Worm (Caenorhabditis elegans): ENCODE results near the gene Y38H8A.1.

Gene Y38H8A.1

DNA sequence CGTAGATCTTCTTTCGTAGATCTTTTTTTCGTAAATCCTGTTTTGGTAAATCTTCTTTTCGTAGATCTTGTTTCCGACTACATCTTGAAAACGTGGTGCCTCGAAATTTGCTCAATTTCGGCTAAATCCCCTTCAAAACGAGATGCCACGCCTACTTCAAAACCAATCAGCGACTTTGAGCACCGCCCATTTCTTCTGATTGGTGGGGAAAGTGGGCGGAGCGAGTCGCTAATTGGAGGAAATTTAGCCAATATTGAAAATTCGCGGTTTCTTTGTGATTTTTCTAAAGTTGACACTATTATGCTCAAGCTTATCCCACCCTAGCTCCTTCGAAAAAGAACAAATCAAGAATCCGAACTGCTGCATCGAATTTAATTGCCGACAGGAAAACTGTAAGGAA is 5.0 kb downstream of the Y38H8A.1 start:
- no peak for TF ChIP-seq W03F9.2 (tag; optimal IDR thresholded peaks at IDR 0.05)

- no peak for TF ChIP-seq W03F9.2 (tag; optimal IDR thresholded peaks at IDR 0.05)
- TF ChIP-seq dao-5 (tag; optimal IDR thresholded peaks at IDR 0.05), result no peak
- no peak for TF ChIP-seq him-1 (tag; optimal IDR thresholded peaks at IDR 0.05)
These were observed 9.7 kb downstream of the Y38H8A.1 start, which contains the start of gene Y45F10A.7 for ce11 chrIV:13492271-13492670. Gene Y45F10A.7 (plus strand): TSS chrIV:13492571.

- TF ChIP-seq W03F9.2 (tag; optimal IDR thresholded peaks at IDR 0.05) (no peak), dao-5 (tag; optimal IDR thresholded peaks at IDR 0.05) (no peak), him-1 (tag; optimal IDR thresholded peaks at IDR 0.05) (no peak)
These were observed 11.2 kb downstream of the Y38H8A.1 start for ce11 chrIV:13493719-13494118.

- TF ChIP-seq dao-5 (tag; optimal IDR thresholded peaks at IDR 0.05), result no peak
- TF ChIP-seq W03F9.2 (tag; optimal IDR thresholded peaks at IDR 0.05), result no peak
- TF ChIP-seq him-1 (tag; optimal IDR thresholded peaks at IDR 0.05), result no peak
These were observed 20.3 kb downstream of the Y38H8A.1 start, which contains the start of gene tbc-9 for ce11 chrIV:13502806-13503363. Gene tbc-9 (minus strand): TSS chrIV:13502856.

DNA sequence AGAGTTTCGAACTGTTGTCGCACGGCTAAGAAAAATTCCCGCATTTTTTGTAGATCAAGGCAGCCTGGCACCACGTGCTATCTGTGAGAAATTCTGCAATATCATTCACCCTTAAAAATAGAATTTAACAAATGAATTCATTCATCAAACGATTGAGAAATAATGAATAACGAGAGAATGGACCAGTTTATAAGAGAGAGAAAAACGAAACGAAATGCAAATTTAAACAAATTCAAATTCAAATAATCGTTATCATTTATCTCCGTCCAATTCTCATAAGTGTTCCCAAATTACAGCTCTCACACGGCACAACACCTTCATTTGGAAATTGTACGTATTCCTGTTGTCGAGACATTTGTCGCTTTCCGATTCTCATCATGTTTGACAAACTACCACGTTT is 22.6 kb downstream of the Y38H8A.1 start, which contains the start of gene seld-1:
TSS of gene seld-1 (plus strand) at position 301 of the 400 bp plus-strand sequence.
- no peak for TF ChIP-seq dao-5 (tag; optimal IDR thresholded peaks at IDR 0.05)
- TF ChIP-seq W03F9.2 (tag; optimal IDR thresholded peaks at IDR 0.05), result no peak
- no peak for TF ChIP-seq him-1 (tag; optimal IDR thresholded peaks at IDR 0.05)

DNA sequence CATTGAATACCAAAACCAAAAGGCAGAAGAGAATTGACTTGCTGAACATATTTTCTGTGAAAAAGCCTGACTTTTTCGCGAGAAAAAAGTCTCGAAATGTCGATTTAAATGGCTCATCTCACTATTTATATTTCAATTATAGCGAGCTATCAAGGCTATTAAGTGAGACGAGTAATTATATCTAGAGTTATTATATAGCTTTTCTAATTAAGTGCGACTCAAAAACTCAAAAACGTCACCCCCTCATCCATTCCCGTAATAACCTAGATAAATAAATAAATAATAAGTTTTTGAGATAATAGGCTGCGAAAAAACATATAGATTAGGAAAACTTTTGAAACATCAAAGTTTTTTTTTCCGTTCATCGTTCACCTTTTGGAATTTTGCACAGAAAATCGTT is 23.1 kb downstream of the Y38H8A.1 start, which contains the start of gene nlp-17:
TSS of gene nlp-17 (minus strand) at position 101 of the 400 bp plus-strand sequence.
- no peak for TF ChIP-seq W03F9.2 (tag; optimal IDR thresholded peaks at IDR 0.05)
- TF ChIP-seq him-1 (tag; optimal IDR thresholded peaks at IDR 0.05), result no peak
- TF ChIP-seq dao-5 (tag; optimal IDR thresholded peaks at IDR 0.05), result no peak

- no peak for TF ChIP-seq dao-5 (tag; optimal IDR thresholded peaks at IDR 0.05)
These were observed 26.4 kb downstream of the Y38H8A.1 start, which contains the start of gene afmd-2 for ce11 chrIV:13508924-13509323. Gene afmd-2 (plus strand): TSS chrIV:13509224.

ce11 chrIV:13510049-13510448 is 27.5 kb downstream of the Y38H8A.1 start:
- TF ChIP-seq dao-5 (tag; optimal IDR thresholded peaks at IDR 0.05) (no peak), him-1 (tag; optimal IDR thresholded peaks at IDR 0.05) (no peak)

DNA sequence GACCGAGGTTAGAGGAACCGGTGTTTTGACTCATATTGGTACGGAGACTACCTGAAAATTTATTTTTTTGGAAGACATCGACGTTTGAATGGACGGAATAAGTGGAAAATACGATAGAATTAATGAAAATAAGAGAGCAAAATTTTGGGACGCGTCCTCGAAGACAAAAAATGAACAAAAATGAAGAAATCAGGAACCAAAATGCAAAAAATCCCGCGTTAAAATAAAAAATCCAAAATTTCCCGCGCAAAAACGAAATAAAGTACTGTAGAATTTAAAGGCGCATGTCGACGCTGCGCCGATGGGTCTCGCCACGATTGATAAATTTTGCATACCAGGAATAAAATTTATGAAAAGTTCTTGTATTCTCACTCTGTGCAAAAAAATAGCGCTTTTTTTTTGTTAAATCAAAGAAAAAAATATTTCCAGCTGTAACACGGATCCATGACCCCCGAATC is 29.6 kb downstream of the Y38H8A.1 start, which contains the start of gene puf-3:
TSS of gene puf-3 (minus strand) at position 51 of the 458 bp plus-strand sequence.
- no peak for TF ChIP-seq W03F9.2 (tag; optimal IDR thresholded peaks at IDR 0.05)
- no peak for TF ChIP-seq dao-5 (tag; optimal IDR thresholded peaks at IDR 0.05)
- TF ChIP-seq him-1 (tag; optimal IDR thresholded peaks at IDR 0.05), result no peak

DNA sequence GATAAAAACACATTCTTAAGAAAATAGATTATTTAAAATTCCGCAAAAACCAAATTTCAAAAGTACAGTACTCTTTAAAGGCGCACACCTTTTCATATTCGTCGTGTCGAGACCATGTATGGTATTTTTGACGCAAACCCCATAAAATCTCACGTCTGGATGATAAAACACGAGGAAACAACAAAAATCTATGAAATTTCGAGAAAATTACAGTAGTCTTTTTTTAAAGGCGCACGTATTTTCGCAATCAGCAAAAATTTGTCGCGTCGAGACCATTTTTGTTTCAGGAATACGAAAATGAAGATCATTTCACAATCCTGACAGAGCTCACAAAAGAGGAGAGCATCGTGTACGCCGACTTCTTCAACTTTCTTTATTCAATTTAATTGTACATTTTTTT is 30.4 kb downstream of the Y38H8A.1 start:
- TF ChIP-seq him-1 (tag; optimal IDR thresholded peaks at IDR 0.05), result no peak

DNA sequence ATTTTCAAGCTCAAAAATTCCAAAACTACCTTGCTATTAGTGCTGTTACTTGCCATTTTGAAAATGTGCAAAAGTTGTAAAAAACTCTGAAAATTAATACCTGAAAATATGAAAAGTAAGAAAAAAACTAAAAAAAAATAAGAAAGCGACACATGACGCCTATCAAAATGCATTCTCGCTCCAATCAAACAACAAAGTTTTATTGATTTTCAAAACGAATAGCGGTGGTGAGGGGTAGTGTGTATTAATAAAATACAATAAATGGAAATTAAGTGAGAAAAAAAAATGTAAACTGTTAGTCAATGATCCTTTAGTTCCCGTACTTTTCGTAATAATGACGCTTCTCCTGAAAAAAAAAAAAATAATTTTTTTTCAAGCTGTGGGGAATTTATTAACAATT is 39.2 kb downstream of the Y38H8A.1 start, which contains the start of gene dcap-2:
TSS of gene dcap-2 (minus strand) at position 86 of the 400 bp plus-strand sequence.
- TF ChIP-seq W03F9.2 (tag; optimal IDR thresholded peaks at IDR 0.05) (peak; percentile 33), dao-5 (tag; optimal IDR thresholded peaks at IDR 0.05) (no peak), him-1 (tag; optimal IDR thresholded peaks at IDR 0.05) (no peak)

ce11 chrIV:13525223-13525622 is 42.7 kb downstream of the Y38H8A.1 start:
- TF ChIP-seq dao-5 (tag; optimal IDR thresholded peaks at IDR 0.05), result no peak
- no peak for TF ChIP-seq him-1 (tag; optimal IDR thresholded peaks at IDR 0.05)
- TF ChIP-seq W03F9.2 (tag; optimal IDR thresholded peaks at IDR 0.05), result no peak

Measured in whole organism, L4/young adult.